Fruit fly (Drosophila melanogaster): Measurements from ENCODE around the gene Gp93.

Gp93 gene

DNA sequence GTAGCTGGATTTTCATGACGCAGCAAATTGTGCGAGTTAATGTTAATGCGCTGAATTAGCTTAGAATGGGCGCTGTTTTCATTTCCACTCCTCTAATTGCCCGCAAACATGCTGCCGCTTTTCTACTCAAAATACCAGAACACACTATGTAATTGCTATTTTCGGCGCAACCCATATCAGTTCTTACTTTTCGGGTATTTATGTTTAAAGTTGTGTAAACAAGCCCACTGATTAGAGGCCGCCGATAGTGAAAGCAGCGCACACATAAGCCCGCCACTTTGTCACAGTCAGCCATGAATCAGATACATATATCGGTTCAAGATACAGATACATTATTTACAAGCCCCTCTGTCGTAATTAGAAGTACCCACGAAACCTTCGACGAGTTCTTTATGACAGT is 38.3 kb downstream of the Gp93 start (continued):
- TF ChIP-seq CG10274 (GFP tag; optimal IDR thresholded peaks at IDR 0.05) (no peak), CG8290 (GFP tag; optimal IDR thresholded peaks at IDR 0.05) (no peak), CG8290 (tag; optimal IDR thresholded peaks at IDR 0.05) (peak in 1 of 2 experiments; percentile 51), CG12071 (GFP tag; optimal IDR thresholded peaks at IDR 0.05) (peak; percentile 29), maf-S (GFP tag; optimal IDR thresholded peaks at IDR 0.05) (no peak), dysf (GFP tag; IDR thresholded peaks at IDR 0.05) (no peak), CHES-1-like (GFP tag; optimal IDR thresholded peaks at IDR 0.05) (peak; percentile 6), CG7271 (tag; optimal IDR thresholded peaks at IDR 0.05) (no peak), tx (GFP tag; optimal IDR thresholded peaks at IDR 0.05) (no peak), sd (tag; optimal IDR thresholded peaks at IDR 0.05) (peak; percentile 94), otp (GFP tag; IDR thresholded peaks at IDR 0.05) (peak; percentile 49; the same call in 1 of the 3 replicates), CG34376 (GFP tag; optimal IDR thresholded peaks at IDR 0.05) (peak; percentile 50), E2f1 (GFP tag; IDR thresholded peaks at IDR 0.05) (no peak), Med (GFP tag) (peak; percentile 54), Lhr (GFP tag; optimal IDR thresholded peaks at IDR 0.05) (no peak), CG14667 (GFP tag; IDR thresholded peaks at IDR 0.05) (no peak), CG15601 (tag; optimal IDR thresholded peaks at IDR 0.05) (peak; percentile 49), MTF-1 (GFP tag; optimal IDR thresholded peaks at IDR 0.05; ENCODE audit: borderline replicate concordance) (peak; percentile 1), grn (GFP tag; optimal IDR thresholded peaks at IDR 0.05) (peak; percentile 45), NfI (GFP tag; optimal IDR thresholded peaks at IDR 0.05) (no peak), CG2889 (GFP tag; IDR thresholded peaks at IDR 0.05) (no peak), caup (GFP tag; optimal IDR thresholded peaks at IDR 0.05; ENCODE audit: severe bottlenecking) (peak; percentile 52), fd3F (GFP tag; optimal IDR thresholded peaks at IDR 0.05) (peak; percentile 5), z (GFP tag; IDR thresholded peaks at IDR 0.05) (no peak), luna (GFP tag; optimal IDR thresholded peaks at IDR 0.05) (no peak), Blimp-1 (GFP tag; optimal IDR thresholded peaks at IDR 0.05) (peak; percentile 55), Hey (tag; optimal IDR thresholded peaks at IDR 0.05) (peak; percentile 34), schlank (tag; optimal IDR thresholded peaks at IDR 0.05) (peak; percentile 10), chm (GFP tag; IDR thresholded peaks at IDR 0.05) (0 out of 2 replicates have a peak, but pooled peaks have one; percentile 16), Pdp1 (GFP tag; optimal IDR thresholded peaks at IDR 0.05) (peak in 1 of 2 experiments; percentile 80), CG2129 (GFP tag; IDR thresholded peaks at IDR 0.05; ENCODE audit: partially characterized antibody) (no peak), ssp (GFP tag; IDR thresholded peaks at IDR 0.05) (no peak), CG12769 (tag; optimal IDR thresholded peaks at IDR 0.05) (peak; percentile 43), BtbVII (GFP tag; optimal IDR thresholded peaks at IDR 0.05) (peak; percentile 33), exex (tag; optimal IDR thresholded peaks at IDR 0.05) (peak; percentile 47), CG10543 (GFP tag; optimal IDR thresholded peaks at IDR 0.05) (peak; percentile 38), mirr (GFP tag; optimal IDR thresholded peaks at IDR 0.05) (peak; percentile 90), GATAe (GFP tag; conservative IDR thresholded peaks at IDR 0.05) (peak; percentile 23; the same call in 1 of the 2 replicates), sob (GFP tag; IDR thresholded peaks at IDR 0.05) (peak; percentile 28), CG7556 (GFP tag; optimal IDR thresholded peaks at IDR 0.05) (no peak), grau (tag; optimal IDR thresholded peaks at IDR 0.05) (no peak), CG33213 (GFP tag; optimal IDR thresholded peaks at IDR 0.05) (peak; percentile 23), CG4282 (GFP tag; optimal IDR thresholded peaks at IDR 0.05) (no peak), her (GFP tag; optimal IDR thresholded peaks at IDR 0.05) (peak; percentile 8), ATbp (GFP tag; optimal IDR thresholded peaks at IDR 0.05) (peak; percentile 13), seq (GFP tag; IDR thresholded peaks at IDR 0.05) (peak; percentile 27; the same call in 1 of the 2 replicates), TFAM (GFP tag; optimal IDR thresholded peaks at IDR 0.05) (no peak), bowl (GFP tag; IDR thresholded peaks at IDR 0.05) (no peak)

Measured in whole organism, embryonic.